Worm (Caenorhabditis elegans) whole organism, L4/young adult: ENCODE data around the gene sedl-1.

Experiments used
- W03F9.2 ChIP-seq: fragments of 150-350 bp; optimal IDR thresholded peaks from 2 replicates; lab custom pipeline; 2014; ENCODE audit warnings: missing biosample characterization, missing genetic modification characterization
- dao-5 ChIP-seq: sonication (generic microtip); optimal IDR thresholded peaks from 2 replicates; lab custom pipeline; 2016; ENCODE audit warnings: missing genotype, missing genetic modification characterization, moderate library complexity, missing compliant biosample characterization
- him-1 ChIP-seq: sonication (generic microtip); optimal IDR thresholded peaks from 2 replicates; lab custom pipeline; 2016; ENCODE audit warnings: missing genotype, missing genetic modification reagents, missing genetic modification characterization, missing compliant biosample characterization

- TF ChIP-seq him-1 (tag; lab: Kevin White, UChicago) (no peak), dao-5 (tag; lab: Kevin White, UChicago) (no peak), W03F9.2 (no peak)
Measured at ce11 chrX:1394437-1394836, 45.6 kb downstream of the sedl-1 start.
